Worm (Caenorhabditis elegans): ENCODE data around the gene srg-22.

Gene srg-22

ce11 chrII:3054622-3055021 lies 38.6 kb downstream of the srg-22 start (continued):
- no peak for TF ChIP-seq grh-1 (GFP tag; IDR thresholded peaks at IDR 0.05)
- no peak for TF ChIP-seq ztf-4 (tag; optimal IDR thresholded peaks at IDR 0.05)
- TF ChIP-seq nhr-47 (tag; optimal IDR thresholded peaks at IDR 0.05): peak; percentile 47

- TF ChIP-seq nhr-84 (tag; optimal IDR thresholded peaks at IDR 0.05) (no peak), nhr-20 (tag; optimal IDR thresholded peaks at IDR 0.05) (no peak), ces-1 (GFP tag; optimal IDR thresholded peaks at IDR 0.05) (no peak), pax-3 (tag; optimal IDR thresholded peaks at IDR 0.05) (no peak), ama-1 (optimal IDR thresholded peaks at IDR 0.05) (no peak), nhr-90 (tag; optimal IDR thresholded peaks at IDR 0.05; ENCODE audit: poor library complexity) (no peak), sptf-1 (tag; optimal IDR thresholded peaks at IDR 0.05) (no peak), isw-1 (GFP tag; IDR thresholded peaks at IDR 0.05) (no peak), nhr-11 (tag; optimal IDR thresholded peaks at IDR 0.05) (no peak), zag-1 (tag; optimal IDR thresholded peaks at IDR 0.05) (no peak), elt-3 (tag; optimal IDR thresholded peaks at IDR 0.05) (no peak), nhr-85 (tag) (no peak), jun-1 (tag; optimal IDR thresholded peaks at IDR 0.05) (no peak), ztf-11 (tag; optimal IDR thresholded peaks at IDR 0.05) (no peak), sup-37 (GFP tag; optimal IDR thresholded peaks at IDR 0.05) (no peak), snpc-4 (tag; optimal IDR thresholded peaks at IDR 0.05) (no peak)
Observed at ce11 chrII:3054221-3054620, 39.0 kb downstream of the srg-22 start, which contains the start of gene lido-13. Gene lido-13, minus strand, starts transcription at chrII:3054321.

- TF ChIP-seq nhr-19 (GFP tag; conservative IDR thresholded peaks at IDR 0.05) (no peak), nhr-237 (tag; optimal IDR thresholded peaks at IDR 0.05) (no peak), lir-3 (tag; optimal IDR thresholded peaks at IDR 0.05; ENCODE audit: poor library complexity) (no peak), swsn-7 (tag; optimal IDR thresholded peaks at IDR 0.05) (no peak), sox-4 (tag; optimal IDR thresholded peaks at IDR 0.05) (no peak), unc-98 (GFP tag; IDR thresholded peaks at IDR 0.05) (no peak), aha-1 (tag; optimal IDR thresholded peaks at IDR 0.05) (no peak), nhr-77 (tag; optimal IDR thresholded peaks at IDR 0.05) (no peak), mep-1 (tag; optimal IDR thresholded peaks at IDR 0.05) (no peak), hpl-2 (GFP tag; optimal IDR thresholded peaks at IDR 0.05) (no peak), zip-4 (GFP tag; optimal IDR thresholded peaks at IDR 0.05) (no peak), nhr-71 (tag; optimal IDR thresholded peaks at IDR 0.05) (no peak)
Observed at ce11 chrII:3053689-3054088, 39.6 kb downstream of the srg-22 start.

ce11 chrII:3052843-3053242 lies 40.4 kb downstream of the srg-22 start:
- TF ChIP-seq elt-3 (tag; optimal IDR thresholded peaks at IDR 0.05): no peak

- TF ChIP-seq dsc-1 (tag; optimal IDR thresholded peaks at IDR 0.05): no peak
- no peak for TF ChIP-seq nhr-28 (tag; optimal IDR thresholded peaks at IDR 0.05)
- no peak for TF ChIP-seq unc-30 (tag; optimal IDR thresholded peaks at IDR 0.05)
- no peak for TF ChIP-seq snpc-4 (tag; optimal IDR thresholded peaks at IDR 0.05)
- TF ChIP-seq alr-1 (tag; optimal IDR thresholded peaks at IDR 0.05; ENCODE audit: borderline replicate concordance): no peak
- TF ChIP-seq nhr-77 (tag; optimal IDR thresholded peaks at IDR 0.05): no peak
- no peak for TF ChIP-seq nhr-11 (tag; optimal IDR thresholded peaks at IDR 0.05)
- no peak for TF ChIP-seq ztf-4 (tag; optimal IDR thresholded peaks at IDR 0.05)
- no peak for TF ChIP-seq aly-2 (tag; optimal IDR thresholded peaks at IDR 0.05)
- no peak for TF ChIP-seq sup-37 (GFP tag; optimal IDR thresholded peaks at IDR 0.05)
- no peak for TF ChIP-seq lin-14 (GFP tag; optimal IDR thresholded peaks at IDR 0.05)
- TF ChIP-seq jun-1 (tag; optimal IDR thresholded peaks at IDR 0.05): no peak
- TF ChIP-seq hlh-17 (GFP tag; optimal IDR thresholded peaks at IDR 0.05; ENCODE audit: borderline replicate concordance): no peak
- TF ChIP-seq efl-3 (GFP tag; optimal IDR thresholded peaks at IDR 0.05): no peak
- TF ChIP-seq C04F5.9 (tag; optimal IDR thresholded peaks at IDR 0.05): no peak
- no peak for TF ChIP-seq aha-1 (tag; optimal IDR thresholded peaks at IDR 0.05)
Observed at ce11 chrII:3051332-3051731, 41.9 kb downstream of the srg-22 start.
